Fruit fly (Drosophila melanogaster): ENCODE data around the gene ERR.
A peak's percentile ranks its signal among the peaks of the same experiment; 100 is the strongest.

Gene ERR

DNA sequence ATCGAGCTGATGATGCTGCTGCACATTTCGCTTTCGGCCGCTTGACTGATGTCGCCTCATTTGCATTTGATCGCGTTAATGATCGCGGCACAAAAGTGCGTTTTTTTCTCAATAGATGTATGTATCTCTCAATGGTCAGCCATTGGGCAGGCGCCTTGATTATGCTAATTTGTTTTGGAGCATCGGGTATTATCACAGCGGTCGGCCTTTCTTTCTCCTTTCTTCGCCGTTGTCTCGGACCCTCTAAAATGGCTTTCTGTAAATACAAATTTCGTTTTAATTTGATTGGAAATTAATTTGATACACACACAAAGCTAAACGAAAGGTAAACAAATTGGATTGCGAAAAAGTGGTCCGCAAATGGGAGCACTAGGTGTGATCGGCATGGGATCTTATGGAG lies 31.1 kb downstream of the ERR start (continued):
- TF ChIP-seq Vsx1 (GFP tag; optimal IDR thresholded peaks at IDR 0.05), result peak; percentile 8
- no peak for TF ChIP-seq CG12744 (GFP tag; optimal IDR thresholded peaks at IDR 0.05)
- no peak for TF ChIP-seq jing (GFP tag; optimal IDR thresholded peaks at IDR 0.05)
- TF ChIP-seq CG7271 (tag; optimal IDR thresholded peaks at IDR 0.05), result no peak
- peak; percentile 59 for TF ChIP-seq abd-A (tag; optimal IDR thresholded peaks at IDR 0.05)
- TF ChIP-seq CG7357 (GFP tag; IDR thresholded peaks at IDR 0.05), result no peak
- no peak for TF ChIP-seq CG17186 (GFP tag; optimal IDR thresholded peaks at IDR 0.05)
- TF ChIP-seq dan (GFP tag; IDR thresholded peaks at IDR 0.05), result no peak
- peak in 1 of 2 experiments; percentile 44 for TF ChIP-seq Pdp1 (GFP tag; optimal IDR thresholded peaks at IDR 0.05)
- peak; percentile 79; the same call in 1 of the 2 replicates for TF ChIP-seq vvl (GFP tag; IDR thresholded peaks at IDR 0.05)
- TF ChIP-seq Mrtf (GFP tag; IDR thresholded peaks at IDR 0.05), result no peak
- TF ChIP-seq chinmo (GFP tag; IDR thresholded peaks at IDR 0.05; ENCODE audit: partially characterized antibody), result no peak
- TF ChIP-seq CG10267 (tag; optimal IDR thresholded peaks at IDR 0.05), result no peak
- peak; percentile 27 for TF ChIP-seq sqz (GFP tag; optimal IDR thresholded peaks at IDR 0.05)
- TF ChIP-seq CG11093 (GFP tag; IDR thresholded peaks at IDR 0.05), result no peak
- TF ChIP-seq Bdp1 (GFP tag; optimal IDR thresholded peaks at IDR 0.05), result no peak
- no peak for TF ChIP-seq NC2α (GFP tag; optimal IDR thresholded peaks at IDR 0.05)

DNA sequence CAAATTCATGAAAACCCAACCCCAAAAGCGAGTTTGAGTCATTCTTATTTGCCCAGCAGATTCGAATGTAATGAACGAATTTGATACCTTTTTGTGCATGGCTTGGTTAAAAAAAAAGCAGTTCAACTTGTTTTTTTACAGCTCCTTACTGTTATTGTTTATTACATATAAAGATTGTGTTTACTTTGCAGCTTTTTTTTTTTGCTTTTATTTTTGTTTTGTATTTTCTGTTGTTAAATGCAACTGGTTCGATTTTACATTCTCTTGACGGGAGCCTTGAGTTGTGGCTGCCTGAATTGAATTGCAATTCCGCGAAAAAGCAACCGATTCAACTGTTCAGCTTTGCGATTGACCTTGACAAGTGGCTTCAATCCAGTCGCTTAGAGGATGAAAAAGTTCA lies 31.9 kb downstream of the ERR start:
- TF ChIP-seq CG12299 (tag; optimal IDR thresholded peaks at IDR 0.05) (no peak), nom (GFP tag; optimal IDR thresholded peaks at IDR 0.05) (peak; percentile 62)

DNA sequence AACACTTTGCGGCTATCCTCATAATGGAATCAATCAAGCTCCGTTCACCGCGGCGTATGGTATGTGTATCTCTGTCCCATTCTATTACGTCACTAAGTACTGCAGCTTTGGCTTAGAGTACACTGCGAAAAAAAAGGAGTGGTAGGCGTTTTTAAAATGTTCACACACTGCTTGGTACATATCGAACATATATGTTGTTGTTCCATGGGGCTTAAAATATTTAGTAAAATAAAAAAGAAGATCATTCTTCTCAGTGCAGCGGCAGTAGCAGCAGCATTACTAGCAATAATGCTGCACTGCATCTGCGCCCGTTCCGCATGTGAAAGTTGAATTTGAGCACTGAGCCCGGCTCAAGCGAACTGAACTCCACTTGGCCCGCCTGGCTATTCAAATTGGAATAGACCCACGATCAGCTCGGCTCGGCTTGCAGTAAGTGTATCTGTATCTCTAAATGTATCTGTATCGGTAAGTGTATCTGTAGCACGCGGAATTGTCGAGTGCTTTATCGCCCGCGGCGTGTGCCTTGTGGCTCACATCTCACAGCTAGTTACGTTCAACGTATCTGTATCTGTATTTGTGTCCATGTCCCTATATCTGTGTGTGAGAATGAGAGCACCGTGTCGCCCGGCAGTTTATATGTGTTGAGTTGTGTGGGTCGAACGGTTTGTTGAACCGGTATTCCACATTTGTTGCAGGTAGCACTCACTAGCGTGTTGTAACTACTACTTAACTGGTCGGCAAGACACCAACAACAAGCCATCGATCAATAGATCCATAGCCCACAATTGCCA lies 33.1 kb downstream of the ERR start:
- peak; percentile 47; the same call in 1 of the 2 replicates for TF ChIP-seq Awh (GFP tag; IDR thresholded peaks at IDR 0.05)
- TF ChIP-seq Dip3 (GFP tag; optimal IDR thresholded peaks at IDR 0.05), result no peak
- TF ChIP-seq br (optimal IDR thresholded peaks at IDR 0.05), result no peak
- peak; percentile 61 for TF ChIP-seq tap (tag; optimal IDR thresholded peaks at IDR 0.05)
- peak; percentile 22 for TF ChIP-seq CG3281 (GFP tag; optimal IDR thresholded peaks at IDR 0.05)
- TF ChIP-seq CG31365 (tag; optimal IDR thresholded peaks at IDR 0.05), result no peak
- TF ChIP-seq CG14050 (GFP tag; IDR thresholded peaks at IDR 0.05), result peak; percentile 57
- peak; percentile 38 for TF ChIP-seq CG8924 (tag; optimal IDR thresholded peaks at IDR 0.05)
- TF ChIP-seq CG43689 (GFP tag; IDR thresholded peaks at IDR 0.05), result no peak; the same call in 1 of the 2 replicates
- peak; percentile 36 for TF ChIP-seq pnt (GFP tag; optimal IDR thresholded peaks at IDR 0.05)
- peak; percentile 45 for TF ChIP-seq CG10654 (GFP tag; optimal IDR thresholded peaks at IDR 0.05)
- TF ChIP-seq NC2β (GFP tag; optimal IDR thresholded peaks at IDR 0.05), result peak; percentile 10
- TF ChIP-seq Optix (GFP tag; IDR thresholded peaks at IDR 0.05), result peak; percentile 60; the same call in 2 of the 3 replicates
- no peak for TF ChIP-seq CG15601 (tag; optimal IDR thresholded peaks at IDR 0.05)
- TF ChIP-seq CG11695 (GFP tag; IDR thresholded peaks at IDR 0.05), result 0 out of 3 replicates have a peak, but pooled peaks have one; percentile 45
- no peak for TF ChIP-seq CG8359 (GFP tag; optimal IDR thresholded peaks at IDR 0.05; ENCODE audit: borderline replicate concordance)
- TF ChIP-seq fd96Cb (tag; optimal IDR thresholded peaks at IDR 0.05), result peak; percentile 63
- TF ChIP-seq CG14710 (tag; optimal IDR thresholded peaks at IDR 0.05), result peak; percentile 29
- no peak for TF ChIP-seq CG34224 (GFP tag; IDR thresholded peaks at IDR 0.05; ENCODE audit: partially characterized antibody)
- no peak for TF ChIP-seq Dbx (GFP tag; IDR thresholded peaks at IDR 0.05)
- peak; percentile 61 for TF ChIP-seq CG10979 (tag; optimal IDR thresholded peaks at IDR 0.05)
- no peak for TF ChIP-seq odd (GFP tag; optimal IDR thresholded peaks at IDR 0.05)
- TF ChIP-seq Six4 (GFP tag; optimal IDR thresholded peaks at IDR 0.05), result peak; percentile 1
- no peak for TF ChIP-seq CTCF (GFP tag; optimal IDR thresholded peaks at IDR 0.05)
- TF ChIP-seq nau (GFP tag; optimal IDR thresholded peaks at IDR 0.05), result peak; percentile 62
- TF ChIP-seq vvl (GFP tag; IDR thresholded peaks at IDR 0.05), result peak; percentile 75
- peak; percentile 46; the same call in 1 of the 2 replicates for TF ChIP-seq sob (GFP tag; IDR thresholded peaks at IDR 0.05)
- no peak for TF ChIP-seq trem (tag; optimal IDR thresholded peaks at IDR 0.05)
- no peak for TF ChIP-seq lov (optimal IDR thresholded peaks at IDR 0.05)
- TF ChIP-seq lov (GFP tag; IDR thresholded peaks at IDR 0.05), result peak; percentile 73; the same call in 1 of the 3 replicates

Measured in whole organism, embryonic.